Fruit fly (Drosophila melanogaster) whole organism, adult: Measurements from ENCODE around the gene Mst57Da.

Experiments used
- CG12768 ChIP-seq: fragments of 200-800 bp; sonication (Bioruptor generic); optimal IDR thresholded peaks from 2 replicates; lab custom pipeline; 2017; ENCODE audit warnings: missing biosample characterization, missing genetic modification characterization, mild to moderate bottlenecking, moderate library complexity, missing genetic modification reagents
- CG14711 ChIP-seq: fragments of 200-800 bp; sonication (Bioruptor generic); optimal IDR thresholded peaks from 2 replicates; lab custom pipeline; 2018; ENCODE audit warnings: missing biosample characterization, mild to moderate bottlenecking, missing genetic modification characterization, moderate library complexity
- CG1620 ChIP-seq: fragments of 200-800 bp; sonication (Bioruptor generic); optimal IDR thresholded peaks from 2 replicates; lab custom pipeline; 2016; ENCODE audit warnings: missing biosample characterization, missing genetic modification characterization
- CG33017 ChIP-seq: fragments of 200-800 bp; sonication (Bioruptor generic); optimal IDR thresholded peaks from 2 replicates; lab custom pipeline; 2018; ENCODE audit warnings: missing biosample characterization, mild to moderate bottlenecking, missing genetic modification characterization, moderate library complexity
- Hr96 ChIP-seq: fragments of 200-800 bp; sonication (Bioruptor generic); optimal IDR thresholded peaks from 2 replicates; lab custom pipeline; 2016; ENCODE audit warnings: missing biosample characterization, missing genetic modification characterization
- cic ChIP-seq: fragments of 200-800 bp; sonication (Bioruptor generic); optimal IDR thresholded peaks from 2 replicates; lab custom pipeline; 2017; ENCODE audit warnings: missing biosample characterization, mild to moderate bottlenecking, missing genetic modification characterization, moderate library complexity
- cnc ChIP-seq, 2 experiments: fragments of >200 bp; optimal IDR thresholded peaks; 2 replicates each; lab custom pipeline; 2017
- kay ChIP-seq: fragments of 200-800 bp; sonication (Bioruptor generic); peaks from one replicate; lab custom pipeline; 2016; ENCODE audit warnings: missing biosample characterization, missing genetic modification characterization, borderline replicate concordance
- ovo ChIP-seq: fragments of 200-800 bp; sonication (Bioruptor generic); optimal IDR thresholded peaks from 2 replicates; lab custom pipeline; 2016; ENCODE audit warnings: missing biosample characterization, missing genetic modification characterization
- tj ChIP-seq: fragments of 200-800 bp; sonication (Bioruptor generic); optimal IDR thresholded peaks from 3 replicates; lab custom pipeline; 2017; ENCODE audit warnings: missing biosample characterization, mild to moderate bottlenecking, missing genetic modification characterization, moderate library complexity
- toe ChIP-seq: fragments of 200-800 bp; sonication (Bioruptor generic); optimal IDR thresholded peaks from 2 replicates; lab custom pipeline; 2016; ENCODE audit warnings: missing biosample characterization, missing genetic modification characterization

DNA sequence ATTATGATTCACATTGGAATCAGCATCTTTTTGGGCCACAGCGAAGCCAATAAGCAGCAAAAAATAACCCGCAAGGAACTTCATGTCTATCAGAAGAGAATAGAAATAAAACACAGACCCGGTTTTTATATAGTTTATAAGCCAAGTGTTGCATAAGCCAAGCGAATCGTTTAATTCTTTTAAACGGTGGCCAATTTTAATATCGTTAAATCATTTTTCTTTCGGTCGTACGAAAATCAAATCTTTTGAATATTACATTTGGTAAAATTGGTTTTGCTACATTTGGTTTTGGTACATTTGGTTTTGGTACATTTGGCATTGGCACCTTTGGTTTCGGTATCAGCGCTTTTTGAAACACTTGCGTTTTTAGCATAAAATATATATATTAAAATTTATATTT is 1.6 kb downstream of the Mst57Da start, which contains the start of gene Sfp96F:
- TF ChIP-seq Hr96 (GFP tag; lab: Kevin White, UChicago): no peak
- TF ChIP-seq toe (GFP tag; lab: Kevin White, UChicago): no peak
- TF ChIP-seq cic (GFP tag; lab: Kevin White, UChicago): no peak
- no peak for TF ChIP-seq CG14711 (tag; lab: Kevin White, UChicago)
- TF ChIP-seq CG33017 (tag; lab: Kevin White, UChicago): no peak
- TF ChIP-seq kay (GFP tag; lab: Kevin White, UChicago): no peak
- TF ChIP-seq CG1620 (GFP tag; lab: Kevin White, UChicago): no peak
- no peak for TF ChIP-seq cnc (optimal IDR thresholded peaks at IDR 0.05; lab: Kevin White, UChicago)
- TF ChIP-seq tj (GFP tag; lab: Kevin White, UChicago): no peak
- no peak for TF ChIP-seq ovo (GFP tag; lab: Kevin White, UChicago)
- TF ChIP-seq CG12768: no peak
